Worm (Caenorhabditis elegans) whole organism, L4/young adult: ENCODE results near the gene F58B4.6.

Experiments used
- W03F9.2 ChIP-seq: fragments of 150-350 bp; optimal IDR thresholded peaks from 2 replicates; lab custom pipeline; 2014; ENCODE audit warnings: missing biosample characterization, missing genetic modification characterization
- dao-5 ChIP-seq: sonication (generic microtip); optimal IDR thresholded peaks from 2 replicates; lab custom pipeline; 2016; ENCODE audit warnings: missing genotype, missing genetic modification characterization, moderate library complexity, missing compliant biosample characterization

DNA sequence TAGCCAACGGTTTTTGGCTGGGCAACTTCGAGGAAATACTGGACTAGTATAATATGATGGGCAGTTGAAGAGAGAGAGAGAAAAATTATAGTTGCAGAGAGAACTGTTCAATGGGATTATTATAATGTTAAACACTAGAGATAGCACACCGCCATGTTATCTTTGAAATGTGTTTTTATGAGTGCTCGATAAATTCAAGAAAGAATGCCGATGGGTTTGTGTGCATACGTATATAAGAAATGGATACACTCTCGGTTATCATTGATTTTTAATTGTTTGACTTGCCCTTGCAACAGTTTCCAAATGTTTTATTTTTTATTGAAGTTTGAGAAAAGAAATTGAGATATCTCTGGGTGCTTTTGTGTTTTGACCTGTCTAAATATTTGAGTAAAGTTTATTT is 11.8 kb downstream of the F58B4.6 start, which contains the start of gene F17C11.12:
- no peak for TF ChIP-seq W03F9.2 (tag; lab: Kevin White, UChicago)
- no peak for TF ChIP-seq dao-5 (tag; lab: Kevin White, UChicago)
